Fruit fly (Drosophila melanogaster): ENCODE measurements around the gene Ziz.

Ziz gene

dm6 chr2L:7491902-7492301 lies 4.2 kb downstream of the Ziz start (continued):
- TF ChIP-seq CG4328 (GFP tag; optimal IDR thresholded peaks at IDR 0.05) (no peak), CG5245 (GFP tag; optimal IDR thresholded peaks at IDR 0.05) (peak; percentile 4), CG10979 (tag; optimal IDR thresholded peaks at IDR 0.05) (peak; percentile 53), CG12659 (GFP tag; optimal IDR thresholded peaks at IDR 0.05) (peak; percentile 30), hkb (optimal IDR thresholded peaks at IDR 0.05) (no peak), hkb (GFP tag; IDR thresholded peaks at IDR 0.05) (peak; percentile 70), wor (GFP tag; IDR thresholded peaks at IDR 0.05) (peak; percentile 45; the same call in 1 of the 2 replicates), twi (tag; optimal IDR thresholded peaks at IDR 0.05) (no peak), Gsc (GFP tag; IDR thresholded peaks at IDR 0.05) (no peak), unpg (GFP tag; optimal IDR thresholded peaks at IDR 0.05) (peak; percentile 55), CG31441 (GFP tag; IDR thresholded peaks at IDR 0.05) (peak; percentile 58), CG15073 (GFP tag; optimal IDR thresholded peaks at IDR 0.05) (no peak), CG14441 (GFP tag; IDR thresholded peaks at IDR 0.05) (peak; percentile 74), tap (tag; optimal IDR thresholded peaks at IDR 0.05) (peak; percentile 67), grn (GFP tag; optimal IDR thresholded peaks at IDR 0.05) (peak; percentile 16), CG3065 (GFP tag; optimal IDR thresholded peaks at IDR 0.05) (no peak), pan (optimal IDR thresholded peaks at IDR 0.05) (no peak), pan (GFP tag; optimal IDR thresholded peaks at IDR 0.05 in 1 of 2, IDR thresholded peaks at IDR 0.05 in 1 of 2) (peak in 1 of 2 experiments; percentile 66), CG3407 (GFP tag; optimal IDR thresholded peaks at IDR 0.05) (peak; percentile 16), D19A (tag; optimal IDR thresholded peaks at IDR 0.05) (peak; percentile 50), tin (GFP tag; optimal IDR thresholded peaks at IDR 0.05) (peak; percentile 14), vnd (GFP tag; IDR thresholded peaks at IDR 0.05; ENCODE audit: partially characterized antibody) (no peak), CG34376 (GFP tag; optimal IDR thresholded peaks at IDR 0.05) (no peak), onecut (GFP tag; IDR thresholded peaks at IDR 0.05) (peak; percentile 11; the same call in 1 of the 2 replicates), CG15269 (tag; optimal IDR thresholded peaks at IDR 0.05) (peak; percentile 72), nau (GFP tag; optimal IDR thresholded peaks at IDR 0.05) (peak; percentile 28), scrt (GFP tag; optimal IDR thresholded peaks at IDR 0.05) (no peak), H2.0 (GFP tag; IDR thresholded peaks at IDR 0.05) (peak; percentile 43), Trl (optimal IDR thresholded peaks at IDR 0.05) (no peak), Trl (GFP tag; optimal IDR thresholded peaks at IDR 0.05) (no peak), Lhr (GFP tag; optimal IDR thresholded peaks at IDR 0.05) (no peak), CG8281 (tag; optimal IDR thresholded peaks at IDR 0.05) (peak; percentile 12), Optix (GFP tag; IDR thresholded peaks at IDR 0.05) (no peak), CG10267 (tag; optimal IDR thresholded peaks at IDR 0.05) (peak; percentile 48), CG8924 (tag; optimal IDR thresholded peaks at IDR 0.05) (peak; percentile 53), CG1832 (GFP tag; optimal IDR thresholded peaks at IDR 0.05) (no peak), Dip2 (GFP tag; IDR thresholded peaks at IDR 0.05) (no peak), CG3847 (GFP tag; IDR thresholded peaks at IDR 0.05) (peak; percentile 25; the same call in 1 of the 2 replicates), al (GFP tag; IDR thresholded peaks at IDR 0.05) (peak; percentile 37; the same call in 1 of the 2 replicates), CG11723 (GFP tag; optimal IDR thresholded peaks at IDR 0.05) (peak; percentile 14), CG9609 (GFP tag; optimal IDR thresholded peaks at IDR 0.05) (no peak), B-H1 (GFP tag; IDR thresholded peaks at IDR 0.05) (peak; percentile 52; the same call in 1 of the 3 replicates), CG1647 (GFP tag; optimal IDR thresholded peaks at IDR 0.05) (no peak), Sin3A (optimal IDR thresholded peaks at IDR 0.05) (no peak), dati (GFP tag; IDR thresholded peaks at IDR 0.05) (0 out of 2 replicates have a peak, but pooled peaks have one; percentile 18), CG17385 (GFP tag; optimal IDR thresholded peaks at IDR 0.05) (peak; percentile 58), HLHmδ (GFP tag; optimal IDR thresholded peaks at IDR 0.05) (no peak), CG13296 (GFP tag; optimal IDR thresholded peaks at IDR 0.05) (peak; percentile 51), lov (optimal IDR thresholded peaks at IDR 0.05) (no peak), lov (GFP tag; IDR thresholded peaks at IDR 0.05) (no peak), klu (GFP tag; IDR thresholded peaks at IDR 0.05) (peak; percentile 32; the same call in 1 of the 2 replicates), CG7357 (GFP tag; IDR thresholded peaks at IDR 0.05) (0 out of 3 replicates have a peak, but pooled peaks have one; percentile 19)

Data from whole organism, embryonic.